Fruit fly (Drosophila melanogaster) whole organism, embryonic: ENCODE results near the gene CG5068.

Source experiments
- Atf3 ChIP-seq: fragments of 200-800 bp; sonication (Bioruptor generic); optimal IDR thresholded peaks from 3 replicates; lab custom pipeline; 2016; ENCODE audit warnings: missing biosample characterization, missing genetic modification characterization
- Blimp-1 ChIP-seq: fragments of 200-800 bp; sonication (Bioruptor generic); optimal IDR thresholded peaks from 3 replicates; lab custom pipeline; 2018; ENCODE audit warnings: missing biosample characterization, missing genetic modification characterization, mild to moderate bottlenecking, moderate library complexity, missing genetic modification reagents
- CG10147 ChIP-seq: fragments of 200-800 bp; sonication (Bioruptor generic); optimal IDR thresholded peaks from 2 replicates; lab custom pipeline; 2019; ENCODE audit warnings: missing biosample characterization, mild to moderate bottlenecking, missing genetic modification characterization, moderate library complexity
- CG11085 ChIP-seq: fragments of 200-800 bp; sonication (Bioruptor generic); IDR thresholded peaks from 2 replicates; pipeline ENCODE4 v1.3.6; 2022; ENCODE audit warnings: missing biosample characterization, missing genetic modification characterization
- CG11695 ChIP-seq: fragments of 200-800 bp; sonication (Bioruptor generic); IDR thresholded peaks from 3 replicates; pipeline ENCODE4 v1.3.6; 2022; ENCODE audit warnings: missing biosample characterization, missing genetic modification characterization
- CG11696 ChIP-seq: fragments of 200-800 bp; sonication (Bioruptor generic); IDR thresholded peaks from 2 replicates; pipeline ENCODE4 v1.3.6; 2022; ENCODE audit warnings: missing biosample characterization, missing genetic modification characterization
- CG11723 ChIP-seq: fragments of 200-800 bp; sonication (Bioruptor generic); optimal IDR thresholded peaks from 2 replicates; lab custom pipeline; 2017; ENCODE audit warnings: missing biosample characterization, mild to moderate bottlenecking, missing genetic modification characterization
- CG12104 ChIP-seq: fragments of 200-800 bp; sonication (Bioruptor generic); optimal IDR thresholded peaks from 3 replicates; lab custom pipeline; 2016; ENCODE audit warnings: missing biosample characterization, missing genetic modification characterization
- CG13424 ChIP-seq: fragments of 200-800 bp; sonication (Bioruptor generic); optimal IDR thresholded peaks from 2 replicates; lab custom pipeline; 2019; ENCODE audit warnings: missing biosample characterization, mild to moderate bottlenecking, missing genetic modification characterization, moderate library complexity
- CG13775 ChIP-seq: fragments of 200-800 bp; sonication (Bioruptor generic); optimal IDR thresholded peaks from 3 replicates; lab custom pipeline; 2017; ENCODE audit warnings: missing biosample characterization, mild to moderate bottlenecking, missing genetic modification characterization
- CG15269 ChIP-seq: fragments of 200-800 bp; sonication (Bioruptor generic); optimal IDR thresholded peaks from 2 replicates; lab custom pipeline; 2018; ENCODE audit warnings: missing biosample characterization, mild to moderate bottlenecking, missing genetic modification characterization, moderate library complexity
- CG1602 ChIP-seq: fragments of 200-800 bp; sonication (Bioruptor generic); optimal IDR thresholded peaks from 3 replicates; lab custom pipeline; 2016; ENCODE audit warnings: missing biosample characterization, missing genetic modification characterization
- CG17328 ChIP-seq: fragments of 200-800 bp; sonication (Bioruptor generic); IDR thresholded peaks from 2 replicates; pipeline ENCODE4 v1.3.6; 2022; ENCODE audit warnings: missing biosample characterization, missing genetic modification characterization
- CG17361 ChIP-seq: fragments of 200-800 bp; sonication (Bioruptor generic); IDR thresholded peaks from 3 replicates; pipeline ENCODE4 v1.3.6; 2022; ENCODE audit warnings: missing biosample characterization, missing genetic modification characterization
- CG17912 ChIP-seq: fragments of 200-800 bp; sonication (Bioruptor generic); optimal IDR thresholded peaks from 2 replicates; lab custom pipeline; 2018; ENCODE audit warnings: missing biosample characterization, mild to moderate bottlenecking, missing genetic modification characterization
- CG1832 ChIP-seq: fragments of 200-800 bp; sonication (Bioruptor generic); optimal IDR thresholded peaks from 2 replicates; lab custom pipeline; 2017; ENCODE audit warnings: missing biosample characterization, mild to moderate bottlenecking, missing genetic modification characterization, inconsistent platforms
- CG2712 ChIP-seq: fragments of 200-800 bp; optimal IDR thresholded peaks from 3 replicates; lab custom pipeline; 2019; ENCODE audit warnings: missing biosample characterization, mild to moderate bottlenecking, missing genetic modification characterization, moderate library complexity
- CG33213 ChIP-seq: fragments of 200-800 bp; sonication (Bioruptor generic); optimal IDR thresholded peaks from 3 replicates; lab custom pipeline; 2016; ENCODE audit warnings: missing biosample characterization, missing genetic modification characterization
- CG42726 ChIP-seq: fragments of 200-800 bp; sonication (Bioruptor generic); IDR thresholded peaks from 2 replicates; pipeline ENCODE4 v1.3.6; 2022; ENCODE audit warnings: missing biosample characterization, missing genetic modification characterization; ENCODE audit not compliant: partially characterized antibody
- CG6272 ChIP-seq: fragments of 200-800 bp; sonication (Bioruptor generic); IDR thresholded peaks from 2 replicates; pipeline ENCODE4 v1.3.6; 2022; ENCODE audit warnings: missing biosample characterization, missing genetic modification characterization
- CG6654 ChIP-seq: fragments of 200-800 bp; sonication (Bioruptor generic); optimal IDR thresholded peaks from 2 replicates; lab custom pipeline; 2017; ENCODE audit warnings: missing biosample characterization, mild to moderate bottlenecking, missing genetic modification characterization
- CG7987 ChIP-seq: fragments of 200-800 bp; sonication (Bioruptor generic); optimal IDR thresholded peaks from 2 replicates; lab custom pipeline; 2018; ENCODE audit warnings: missing biosample characterization, mild to moderate bottlenecking, missing genetic modification characterization, moderate library complexity
- HLH54F ChIP-seq: fragments of 200-800 bp; sonication (Bioruptor generic); optimal IDR thresholded peaks from 3 replicates; lab custom pipeline; 2016; ENCODE audit warnings: missing biosample characterization, missing genetic modification characterization
- Hand ChIP-seq: fragments of 200-800 bp; sonication (Bioruptor generic); optimal IDR thresholded peaks from 2 replicates; lab custom pipeline; 2017; ENCODE audit warnings: mild to moderate bottlenecking, missing biosample characterization, missing genetic modification reagents, missing genetic modification characterization
- Hmx ChIP-seq: fragments of 200-800 bp; sonication (Bioruptor generic); optimal IDR thresholded peaks from 2 replicates; lab custom pipeline; 2016; ENCODE audit warnings: missing biosample characterization, missing genetic modification characterization
- Kr ChIP-seq: fragments of 200-800 bp; sonication (Bioruptor generic); optimal IDR thresholded peaks from 2 replicates; lab custom pipeline; 2017; ENCODE audit warnings: missing biosample characterization, mild to moderate bottlenecking, missing genetic modification characterization
- Mes4 ChIP-seq: fragments of 200-800 bp; sonication (Bioruptor generic); optimal IDR thresholded peaks from 2 replicates; lab custom pipeline; 2016; ENCODE audit warnings: missing biosample characterization, missing genetic modification characterization
- Mrtf ChIP-seq: fragments of 200-800 bp; sonication (Bioruptor generic); IDR thresholded peaks from 3 replicates; pipeline ENCODE4 v1.3.6; 2022; ENCODE audit warnings: missing biosample characterization, missing genetic modification characterization
- Nf-YA ChIP-seq: fragments of 200-800 bp; sonication (Bioruptor generic); IDR thresholded peaks from 2 replicates; pipeline ENCODE4 v1.3.6; 2022; ENCODE audit warnings: missing biosample characterization, missing genetic modification characterization
- NfI ChIP-seq: fragments of 200-800 bp; sonication (Bioruptor generic); optimal IDR thresholded peaks from 3 replicates; lab custom pipeline; 2018; ENCODE audit warnings: missing biosample characterization, mild to moderate bottlenecking, missing genetic modification characterization, moderate library complexity
- Sry-δ ChIP-seq: fragments of 200-800 bp; sonication (Bioruptor generic); optimal IDR thresholded peaks from 2 replicates; lab custom pipeline; 2016; ENCODE audit warnings: missing biosample characterization, missing genetic modification characterization
- Vsx1 ChIP-seq: fragments of 200-800 bp; sonication (Bioruptor generic); optimal IDR thresholded peaks from 2 replicates; lab custom pipeline; 2017; ENCODE audit warnings: missing biosample characterization, mild to moderate bottlenecking, missing genetic modification characterization, missing genetic modification reagents
- abd-A ChIP-seq: fragments of 200-800 bp; sonication (Bioruptor generic); optimal IDR thresholded peaks from 3 replicates; lab custom pipeline; 2019; ENCODE audit warnings: missing biosample characterization, mild to moderate bottlenecking, missing genetic modification characterization, moderate library complexity
- emc ChIP-seq: fragments of 200-800 bp; sonication (Bioruptor generic); optimal IDR thresholded peaks from 2 replicates; lab custom pipeline; 2016; ENCODE audit warnings: missing biosample characterization, missing genetic modification characterization
- ewg ChIP-seq: fragments of 200-800 bp; sonication (Bioruptor generic); optimal IDR thresholded peaks from 3 replicates; lab custom pipeline; 2017; ENCODE audit warnings: mild to moderate bottlenecking, missing biosample characterization, missing genetic modification reagents, missing genetic modification characterization
- eyg ChIP-seq: fragments of 200-800 bp; sonication (Bioruptor generic); optimal IDR thresholded peaks from 3 replicates; lab custom pipeline; 2016; ENCODE audit warnings: missing biosample characterization, missing genetic modification characterization
- fd96Cb ChIP-seq: fragments of 200-800 bp; sonication (Bioruptor generic); optimal IDR thresholded peaks from 2 replicates; lab custom pipeline; 2018; ENCODE audit warnings: missing biosample characterization, mild to moderate bottlenecking, missing genetic modification characterization, moderate library complexity
- fu2 ChIP-seq: fragments of 200-800 bp; sonication (Bioruptor generic); optimal IDR thresholded peaks from 2 replicates; lab custom pipeline; 2016; ENCODE audit warnings: missing biosample characterization, missing genetic modification characterization
- gt ChIP-seq: fragments of 200-800 bp; sonication (Bioruptor generic); IDR thresholded peaks from 2 replicates; pipeline ENCODE4 v1.3.6; 2022; ENCODE audit warnings: missing biosample characterization, missing genetic modification characterization
- hth ChIP-seq: fragments of >200 bp; optimal IDR thresholded peaks from 2 replicates; lab custom pipeline; 2017; ENCODE audit warnings: inconsistent platforms
- ind ChIP-seq: fragments of 200-800 bp; sonication (Bioruptor generic); optimal IDR thresholded peaks from 3 replicates; lab custom pipeline; 2016; ENCODE audit warnings: missing biosample characterization, missing genetic modification characterization
- insv ChIP-seq, 2 experiments: fragments of 200-800 bp; sonication (Bioruptor generic); optimal IDR thresholded peaks; 3 replicates each; lab custom pipeline; 2016 to 2018; ENCODE audit warnings: missing biosample characterization in 2 of 2, missing genetic modification characterization in 2 of 2
- mam ChIP-seq: fragments of 200-800 bp; sonication (Bioruptor generic); optimal IDR thresholded peaks from 3 replicates; lab custom pipeline; 2016; ENCODE audit warnings: missing biosample characterization, missing genetic modification characterization
- odd ChIP-seq: fragments of 200-800 bp; sonication (Bioruptor generic); optimal IDR thresholded peaks from 2 replicates; lab custom pipeline; 2017; ENCODE audit warnings: missing biosample characterization, mild to moderate bottlenecking, missing genetic modification characterization
- otp ChIP-seq: fragments of 200-800 bp; sonication (Bioruptor generic); IDR thresholded peaks from 3 replicates; pipeline ENCODE4, ENCODE4 v1.3.6; 2022; ENCODE audit warnings: missing biosample characterization, missing genetic modification characterization
- pb ChIP-seq: fragments of 200-800 bp; sonication (Bioruptor generic); optimal IDR thresholded peaks from 3 replicates; lab custom pipeline; 2016; ENCODE audit warnings: missing biosample characterization, missing genetic modification characterization
- pros ChIP-seq: fragments of 200-800 bp; sonication (Bioruptor generic); optimal IDR thresholded peaks from 3 replicates; lab custom pipeline; 2019; ENCODE audit warnings: missing biosample characterization, mild to moderate bottlenecking, missing genetic modification characterization, moderate library complexity
- sd ChIP-seq: fragments of 200-800 bp; sonication (Bioruptor generic); optimal IDR thresholded peaks from 3 replicates; lab custom pipeline; 2018; ENCODE audit warnings: missing biosample characterization, mild to moderate bottlenecking, missing genetic modification characterization, moderate library complexity
- sens ChIP-seq: fragments of 200-800 bp; sonication (Bioruptor generic); peaks from one replicate; lab custom pipeline; 2016; ENCODE audit warnings: missing biosample characterization, missing genetic modification characterization
- slp2 ChIP-seq: fragments of 200-800 bp; sonication (Bioruptor generic); optimal IDR thresholded peaks from 2 replicates; lab custom pipeline; 2016; ENCODE audit warnings: missing biosample characterization, missing genetic modification characterization
- tgo ChIP-seq: fragments of 200-800 bp; sonication (Bioruptor generic); IDR thresholded peaks from 3 replicates; pipeline ENCODE4 v1.3.6; 2022; ENCODE audit warnings: missing biosample characterization, missing genetic modification characterization
- zen2 ChIP-seq: fragments of 200-800 bp; sonication (Bioruptor generic); IDR thresholded peaks from 3 replicates; pipeline ENCODE4 v1.3.6; 2022; ENCODE audit warnings: missing biosample characterization, missing genetic modification characterization; ENCODE audit not compliant: partially characterized antibody

CG5068 gene

dm6 chr3L:9025680-9026079 lies 39.2 kb downstream of the CG5068 start (continued):
- TF ChIP-seq CG6654 (GFP tag; lab: Kevin White, UChicago) (peak; percentile 50), pros (peak; percentile 75), CG17328 (GFP tag; lab: Robert Waterston, UW) (peak; percentile 92), CG6272 (peak; percentile 83), CG10147 (GFP tag; lab: Kevin White, UChicago) (peak; percentile 60), CG2712 (tag; lab: Kevin White, UChicago) (peak; percentile 89), Hmx (GFP tag; lab: Kevin White, UChicago) (peak; percentile 67), CG13775 (GFP tag; lab: Kevin White, UChicago) (peak; percentile 65), CG33213 (GFP tag; lab: Kevin White, UChicago) (peak; percentile 78), Mes4 (GFP tag; lab: Kevin White, UChicago) (peak; percentile 65), pb (GFP tag; lab: Kevin White, UChicago) (peak; percentile 52), CG11695 (GFP tag; lab: Robert Waterston, UW) (peak; percentile 92), otp (GFP tag; lab: Robert Waterston, UW) (peak; percentile 70), Vsx1 (GFP tag; lab: Kevin White, UChicago) (peak; percentile 81), CG11723 (GFP tag; lab: Kevin White, UChicago) (peak; percentile 50), eyg (GFP tag; lab: Kevin White, UChicago) (peak; percentile 62), Atf3 (GFP tag; lab: Kevin White, UChicago) (peak; percentile 72), HLH54F (GFP tag; lab: Kevin White, UChicago) (peak; percentile 77), Kr (GFP tag; lab: Kevin White, UChicago) (no peak), gt (GFP tag; lab: Robert Waterston, UW) (peak; percentile 77), hth (lab: Kevin White, UChicago) (no peak), CG13424 (peak; percentile 89), ewg (peak; percentile 72), CG42726 (GFP tag; lab: Robert Waterston, UW) (no peak), zen2 (GFP tag; lab: Robert Waterston, UW) (no peak), CG1602 (GFP tag; lab: Kevin White, UChicago) (peak; percentile 68), sd (tag; lab: Kevin White, UChicago) (peak; percentile 61), mam (GFP tag; lab: Kevin White, UChicago) (peak; percentile 81), CG11085 (peak; percentile 54), slp2 (peak; percentile 70), CG7987 (peak; percentile 40), CG17912 (GFP tag; lab: Kevin White, UChicago) (peak; percentile 34), sens (GFP tag; lab: Kevin White, UChicago) (peak; percentile 97), CG12104 (GFP tag; lab: Kevin White, UChicago) (peak; percentile 74), fu2 (GFP tag; lab: Kevin White, UChicago) (peak; percentile 51), insv (GFP tag; optimal IDR thresholded peaks at IDR 0.05; lab: Kevin White, UChicago) (no peak), CG15269 (tag; lab: Kevin White, UChicago) (peak; percentile 84), odd (GFP tag; lab: Kevin White, UChicago) (peak; percentile 56), NfI (GFP tag; lab: Kevin White, UChicago) (peak; percentile 73), CG17361 (peak; percentile 84), CG11696 (GFP tag; lab: Robert Waterston, UW) (peak; percentile 58), abd-A (tag; lab: Kevin White, UChicago) (peak; percentile 21), tgo (peak; percentile 90), Hand (peak; percentile 48), Blimp-1 (GFP tag; lab: Kevin White, UChicago) (peak; percentile 82), CG1832 (GFP tag; lab: Kevin White, UChicago) (no peak), emc (GFP tag; lab: Kevin White, UChicago) (peak; percentile 27), Nf-YA (GFP tag; lab: Robert Waterston, UW) (peak; percentile 83), Mrtf (peak; percentile 86), ind (GFP tag; lab: Kevin White, UChicago) (peak; percentile 78), Sry-δ (peak; percentile 37), fd96Cb (tag; lab: Kevin White, UChicago) (peak; percentile 88)
